Fruit fly (Drosophila melanogaster): ENCODE results near the gene Klp31E.
A peak's percentile ranks its signal among the peaks of the same experiment; 100 is the strongest.

The Klp31E gene

DNA sequence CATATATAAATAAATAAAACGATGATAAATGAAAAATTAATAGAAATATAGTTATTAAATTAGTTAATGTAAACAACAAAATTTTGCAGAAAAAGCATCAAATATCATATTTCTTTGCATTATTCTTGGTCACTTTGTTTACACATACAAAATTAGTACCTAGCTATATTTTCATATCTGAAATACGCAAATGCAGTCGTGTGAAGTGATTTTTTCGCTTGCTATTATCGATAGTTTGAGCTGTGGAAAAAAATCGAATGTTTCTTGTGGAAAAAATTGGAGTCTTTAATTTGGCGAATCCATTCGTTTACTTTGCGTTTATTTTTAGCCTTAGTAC is 17.4 kb upstream of the Klp31E start, which contains the start of gene Cnot4 (continued):
- TF ChIP-seq CG6791 (GFP tag; IDR thresholded peaks at IDR 0.05; ENCODE audit: partially characterized antibody) (0 out of 3 replicates have a peak, but pooled peaks have one; percentile 31), PHDP (tag; optimal IDR thresholded peaks at IDR 0.05) (no peak), nau (GFP tag; optimal IDR thresholded peaks at IDR 0.05) (no peak), knrl (GFP tag; IDR thresholded peaks at IDR 0.05; ENCODE audit: partially characterized antibody) (peak; percentile 48; the same call in 2 of the 3 replicates), CG9609 (GFP tag; optimal IDR thresholded peaks at IDR 0.05) (no peak), jumu (GFP tag; optimal IDR thresholded peaks at IDR 0.05) (no peak), CG18262 (tag; optimal IDR thresholded peaks at IDR 0.05) (peak; percentile 30), Ssrp (tag; optimal IDR thresholded peaks at IDR 0.05) (no peak), CG10267 (tag; optimal IDR thresholded peaks at IDR 0.05) (peak; percentile 35), unc-4 (GFP tag; IDR thresholded peaks at IDR 0.05; ENCODE audit: partially characterized antibody) (0 out of 2 replicates have a peak, but pooled peaks have one; percentile 25), CG2712 (tag; optimal IDR thresholded peaks at IDR 0.05) (peak; percentile 36), row (GFP tag; IDR thresholded peaks at IDR 0.05) (peak; percentile 71), CG15073 (GFP tag; optimal IDR thresholded peaks at IDR 0.05) (no peak), CG4404 (GFP tag; IDR thresholded peaks at IDR 0.05) (no peak), Rfx (GFP tag; IDR thresholded peaks at IDR 0.05) (no peak), dysf (GFP tag; IDR thresholded peaks at IDR 0.05) (no peak)

DNA sequence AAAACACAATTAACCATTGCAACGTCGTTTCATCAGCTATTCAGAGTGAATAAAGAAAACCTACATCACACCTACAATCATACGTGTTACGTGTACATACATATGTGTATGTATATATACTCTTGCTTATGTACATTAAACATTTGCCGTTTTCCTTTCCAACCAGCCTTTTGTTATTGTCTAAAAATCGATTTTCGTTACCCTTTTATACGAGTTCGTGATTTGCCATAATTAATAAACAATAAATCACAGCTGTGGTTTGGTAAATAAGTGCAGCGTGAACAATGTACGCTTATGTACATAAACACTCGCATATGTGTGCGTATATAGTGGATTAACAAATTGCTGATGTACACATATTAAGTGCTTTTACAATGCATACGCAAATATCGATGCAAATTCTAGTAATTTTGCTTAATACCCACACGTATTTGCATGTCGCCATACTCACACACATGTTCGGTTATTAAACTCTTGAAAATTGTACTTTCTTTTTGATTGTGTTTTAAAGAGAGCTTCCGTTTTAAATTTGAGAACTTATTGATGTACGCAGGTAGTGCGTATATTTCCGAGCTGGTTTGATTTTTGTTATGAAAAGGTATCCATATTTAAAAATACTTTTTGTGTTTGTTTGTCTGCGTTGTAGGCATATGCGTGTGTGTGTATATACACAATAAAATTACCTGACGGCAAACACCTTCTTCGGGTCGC is 16.8 kb upstream of the Klp31E start:
- TF ChIP-seq zfh1 (GFP tag; IDR thresholded peaks at IDR 0.05): no peak
- TF ChIP-seq CG9727 (GFP tag; optimal IDR thresholded peaks at IDR 0.05): no peak
- TF ChIP-seq Sox100B (GFP tag; optimal IDR thresholded peaks at IDR 0.05): peak; percentile 6
- peak; percentile 9 for TF ChIP-seq corto (GFP tag; optimal IDR thresholded peaks at IDR 0.05)
- no peak for TF ChIP-seq CG4360 (GFP tag; IDR thresholded peaks at IDR 0.05)
- TF ChIP-seq mirr (GFP tag; optimal IDR thresholded peaks at IDR 0.05): peak; percentile 13
- no peak for TF ChIP-seq knrl (GFP tag; IDR thresholded peaks at IDR 0.05; ENCODE audit: partially characterized antibody)
- TF ChIP-seq tna (GFP tag; IDR thresholded peaks at IDR 0.05; ENCODE audit: partially characterized antibody): 0 out of 2 replicates have a peak, but pooled peaks have one; percentile 17
- peak; percentile 60 for TF ChIP-seq CG34376 (GFP tag; optimal IDR thresholded peaks at IDR 0.05)
- TF ChIP-seq MESR4 (GFP tag; optimal IDR thresholded peaks at IDR 0.05): peak; percentile 70
- peak; percentile 12 for TF ChIP-seq CG8924 (tag; optimal IDR thresholded peaks at IDR 0.05)
- peak in 1 of 3 experiments; percentile 2 for TF ChIP-seq lola (GFP tag; optimal IDR thresholded peaks at IDR 0.05)
- TF ChIP-seq MTF-1 (GFP tag; optimal IDR thresholded peaks at IDR 0.05; ENCODE audit: borderline replicate concordance): no peak
- no peak for TF ChIP-seq CG12236 (GFP tag; optimal IDR thresholded peaks at IDR 0.05)
- TF ChIP-seq chm (GFP tag; IDR thresholded peaks at IDR 0.05): no peak
- no peak for TF ChIP-seq so (GFP tag; IDR thresholded peaks at IDR 0.05)
- no peak for TF ChIP-seq ham (GFP tag; IDR thresholded peaks at IDR 0.05)
- no peak for TF ChIP-seq CG33557 (GFP tag; optimal IDR thresholded peaks at IDR 0.05)
- TF ChIP-seq her (GFP tag; optimal IDR thresholded peaks at IDR 0.05): no peak
- no peak for TF ChIP-seq Nf-YA (GFP tag; IDR thresholded peaks at IDR 0.05)
- peak in 1 of 2 experiments; percentile 74 for TF ChIP-seq Pdp1 (GFP tag; optimal IDR thresholded peaks at IDR 0.05)
- TF ChIP-seq CG30403 (GFP tag; optimal IDR thresholded peaks at IDR 0.05): no peak
- no peak for TF ChIP-seq kay (GFP tag; optimal IDR thresholded peaks at IDR 0.05)
- no peak for TF ChIP-seq CG3407 (GFP tag; optimal IDR thresholded peaks at IDR 0.05)
- no peak for TF ChIP-seq pan (optimal IDR thresholded peaks at IDR 0.05)
- TF ChIP-seq pan (GFP tag; optimal IDR thresholded peaks at IDR 0.05 in 1 of 2, IDR thresholded peaks at IDR 0.05 in 1 of 2): no peak
- TF ChIP-seq fd96Cb (tag; optimal IDR thresholded peaks at IDR 0.05): no peak
- no peak for TF ChIP-seq CG8359 (GFP tag; optimal IDR thresholded peaks at IDR 0.05; ENCODE audit: borderline replicate concordance)
- no peak for TF ChIP-seq CG43689 (GFP tag; IDR thresholded peaks at IDR 0.05)
- no peak for TF ChIP-seq CG10147 (GFP tag; optimal IDR thresholded peaks at IDR 0.05)
- TF ChIP-seq Xrp1 (GFP tag; IDR thresholded peaks at IDR 0.05): 0 out of 2 replicates have a peak, but pooled peaks have one; percentile 6
- no peak for TF ChIP-seq az2 (GFP tag; optimal IDR thresholded peaks at IDR 0.05)
- no peak for TF ChIP-seq pfk (GFP tag; optimal IDR thresholded peaks at IDR 0.05)

Data from whole organism, embryonic.